Worm (Caenorhabditis elegans): ENCODE data around the gene T24A6.16.
"Not testable (repeated sequence)": the region's sequence is repeated elsewhere in the genome, so short reads cannot be mapped to it uniquely, and the experiment has no call there.

- not testable (repeated sequence) for TF ChIP-seq mxl-2 (GFP tag; conservative IDR thresholded peaks at IDR 0.05); nhr-42 (GFP tag; IDR thresholded peaks at IDR 0.05)
Measured at ce11 chrV:3559704-3560103, 3.0 kb downstream of the T24A6.16 start.

Measured in whole organism, L4 larva.